Worm (Caenorhabditis elegans): Measurements from ENCODE around the gene M01B2.8.

DNA sequence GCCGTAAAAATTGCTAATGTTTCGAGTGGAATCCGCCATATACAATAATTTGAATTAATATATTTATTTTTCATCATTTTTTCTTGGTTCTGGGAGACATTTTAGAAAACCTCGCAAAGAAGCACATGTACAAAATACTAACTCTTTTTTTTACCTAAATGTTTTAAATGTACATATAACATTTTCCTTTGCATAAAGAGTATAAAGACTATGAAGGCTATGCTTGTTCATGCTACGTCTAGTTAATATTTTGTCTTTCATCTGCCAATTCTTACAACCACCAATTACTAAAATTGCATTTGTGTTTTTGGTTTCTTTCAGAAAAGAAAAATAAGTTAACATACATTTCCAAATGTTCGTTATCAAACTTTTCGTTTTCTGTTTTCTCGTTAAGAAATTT lies 38.7 kb upstream of the M01B2.8 start, which contains the start of gene irld-25:
- TF ChIP-seq fkh-6 (tag; optimal IDR thresholded peaks at IDR 0.05) (no peak), fkh-10 (GFP tag; optimal IDR thresholded peaks at IDR 0.05) (no peak), tbx-2 (tag; optimal IDR thresholded peaks at IDR 0.05) (no peak), ceh-31 (tag; optimal IDR thresholded peaks at IDR 0.05) (no peak), ceh-34 (tag; optimal IDR thresholded peaks at IDR 0.05) (no peak), ets-4 (tag; optimal IDR thresholded peaks at IDR 0.05) (no peak), pag-3 (tag; optimal IDR thresholded peaks at IDR 0.05; ENCODE audit: borderline replicate concordance) (no peak), ama-1 (optimal IDR thresholded peaks at IDR 0.05) (no peak), ceh-14 (tag; optimal IDR thresholded peaks at IDR 0.05) (no peak), unc-86 (tag; optimal IDR thresholded peaks at IDR 0.05) (no peak), rnt-1 (tag; optimal IDR thresholded peaks at IDR 0.05) (no peak), pqm-1 (tag; optimal IDR thresholded peaks at IDR 0.05) (no peak), ttx-3 (tag; optimal IDR thresholded peaks at IDR 0.05) (no peak), ceh-24 (tag; optimal IDR thresholded peaks at IDR 0.05) (no peak)

Data from whole organism, late embryonic.